Fruit fly (Drosophila melanogaster) whole organism, prepupa: ENCODE measurements around the gene RNF220.

Experiments used
- CG10631 ChIP-seq: fragments of 200-800 bp; sonication (Bioruptor generic); optimal IDR thresholded peaks from 2 replicates; lab custom pipeline; 2016; ENCODE audit warnings: missing biosample characterization, missing genetic modification characterization
- CG10669 ChIP-seq: fragments of 200-800 bp; sonication (Bioruptor generic); optimal IDR thresholded peaks from 3 replicates; lab custom pipeline; 2018; ENCODE audit warnings: missing biosample characterization, mild to moderate bottlenecking, missing genetic modification characterization, moderate library complexity
- CG11762 ChIP-seq: fragments of 200-800 bp; sonication (Bioruptor generic); optimal IDR thresholded peaks from 3 replicates; lab custom pipeline; 2016; ENCODE audit warnings: missing biosample characterization, missing genetic modification characterization; ENCODE audit not compliant: insufficient read depth
- CG11902 ChIP-seq: fragments of 200-800 bp; sonication (Bioruptor generic); optimal IDR thresholded peaks from 3 replicates; lab custom pipeline; 2016; ENCODE audit warnings: missing biosample characterization, missing genetic modification characterization
- CG15336 ChIP-seq: fragments of 200-800 bp; sonication (Bioruptor generic); IDR thresholded peaks from 2 replicates; pipeline ENCODE4 v1.3.6; 2022; ENCODE audit warnings: missing biosample characterization, missing genetic modification characterization
- CG16779 ChIP-seq: fragments of 200-800 bp; sonication (Bioruptor generic); optimal IDR thresholded peaks from 3 replicates; lab custom pipeline; 2017; ENCODE audit warnings: missing biosample characterization, mild to moderate bottlenecking, missing genetic modification characterization
- CG3032 ChIP-seq: fragments of 200-800 bp; optimal IDR thresholded peaks from 2 replicates; lab custom pipeline; 2019; ENCODE audit warnings: missing biosample characterization, mild to moderate bottlenecking, missing genetic modification characterization, moderate library complexity
- CG32006 ChIP-seq: fragments of 200-800 bp; sonication (Bioruptor generic); optimal IDR thresholded peaks from 3 replicates; lab custom pipeline; 2017; ENCODE audit warnings: missing biosample characterization, mild to moderate bottlenecking, missing genetic modification characterization
- CG3919 ChIP-seq: fragments of 200-800 bp; sonication (Bioruptor generic); optimal IDR thresholded peaks from 3 replicates; lab custom pipeline; 2016; ENCODE audit warnings: missing biosample characterization, missing genetic modification characterization
- CG4318 ChIP-seq: fragments of 200-800 bp; sonication (Bioruptor generic); optimal IDR thresholded peaks from 3 replicates; lab custom pipeline; 2017; ENCODE audit warnings: missing biosample characterization, mild to moderate bottlenecking, missing genetic modification characterization
- CG6163 ChIP-seq: fragments of 200-800 bp; sonication (Bioruptor generic); IDR thresholded peaks from 3 replicates; pipeline ENCODE4 v1.3.6; 2022; ENCODE audit warnings: missing biosample characterization, missing genetic modification characterization
- CG6792 ChIP-seq: fragments of 200-800 bp; sonication (Bioruptor generic); optimal IDR thresholded peaks from 3 replicates; lab custom pipeline; 2016; ENCODE audit warnings: missing biosample characterization, missing genetic modification characterization
- CG6854 ChIP-seq: fragments of 200-800 bp; sonication (Bioruptor generic); optimal IDR thresholded peaks from 2 replicates; lab custom pipeline; 2017; ENCODE audit warnings: missing biosample characterization, mild to moderate bottlenecking, missing genetic modification characterization
- CG8119 ChIP-seq: fragments of 200-800 bp; sonication (Bioruptor generic); IDR thresholded peaks from 3 replicates; pipeline ENCODE4 v1.3.6; 2022; ENCODE audit warnings: missing biosample characterization, missing genetic modification characterization
- CG8319 ChIP-seq: fragments of 200-800 bp; sonication (Bioruptor generic); optimal IDR thresholded peaks from 3 replicates; lab custom pipeline; 2016; ENCODE audit warnings: missing biosample characterization, missing genetic modification characterization
- CG9139 ChIP-seq: fragments of 200-800 bp; sonication (Bioruptor generic); optimal IDR thresholded peaks from 3 replicates; lab custom pipeline; 2017; ENCODE audit warnings: missing biosample characterization, mild to moderate bottlenecking, missing genetic modification characterization
- Eip75B ChIP-seq: fragments of 200-800 bp; sonication (Bioruptor generic); optimal IDR thresholded peaks from 3 replicates; lab custom pipeline; 2016; ENCODE audit warnings: missing biosample characterization, missing genetic modification characterization
- Eip78C ChIP-seq: fragments of 200-800 bp; sonication (Bioruptor generic); peaks from one replicate; lab custom pipeline; 2016; ENCODE audit warnings: missing biosample characterization, missing genetic modification characterization
- Eip93F ChIP-seq: fragments of 200-800 bp; sonication (Bioruptor generic); optimal IDR thresholded peaks from 2 replicates; lab custom pipeline; 2016; ENCODE audit warnings: missing biosample characterization, mild to moderate bottlenecking, missing genetic modification characterization
- Ets21C ChIP-seq: fragments of 200-800 bp; sonication (Bioruptor generic); optimal IDR thresholded peaks from 3 replicates; lab custom pipeline; 2016; ENCODE audit warnings: missing biosample characterization, missing genetic modification characterization
- Ets96B ChIP-seq: fragments of 200-800 bp; optimal IDR thresholded peaks from 2 replicates; lab custom pipeline; 2019; ENCODE audit warnings: missing biosample characterization, mild to moderate bottlenecking, missing genetic modification characterization, moderate library complexity
- Hr38 ChIP-seq: sonication (Bioruptor generic); optimal IDR thresholded peaks from 2 replicates; lab custom pipeline; 2016; ENCODE audit warnings: missing biosample characterization, missing genetic modification characterization
- Lpt ChIP-seq: fragments of 200-800 bp; sonication (Bioruptor generic); optimal IDR thresholded peaks from 3 replicates; lab custom pipeline; 2016; ENCODE audit warnings: missing biosample characterization, missing genetic modification characterization
- OdsH ChIP-seq: fragments of 200-800 bp; sonication (Bioruptor generic); optimal IDR thresholded peaks from 3 replicates; lab custom pipeline; 2016; ENCODE audit warnings: missing biosample characterization, missing genetic modification characterization
- Smox ChIP-seq: fragments of 200-800 bp; sonication (Bioruptor generic); optimal IDR thresholded peaks from 3 replicates; lab custom pipeline; 2016; ENCODE audit warnings: missing biosample characterization, missing genetic modification characterization
- Sox14 ChIP-seq: fragments of 200-800 bp; sonication (Bioruptor generic); optimal IDR thresholded peaks from 3 replicates; lab custom pipeline; 2016; ENCODE audit warnings: missing biosample characterization, missing genetic modification characterization
- Sox15 ChIP-seq: fragments of 200-800 bp; sonication (Bioruptor generic); optimal IDR thresholded peaks from 3 replicates; lab custom pipeline; 2016; ENCODE audit warnings: missing biosample characterization, missing genetic modification characterization
- achi ChIP-seq: fragments of 200-800 bp; sonication (Bioruptor generic); optimal IDR thresholded peaks from 3 replicates; lab custom pipeline; 2016; ENCODE audit warnings: missing biosample characterization, missing genetic modification characterization
- cyc ChIP-seq: fragments of 200-800 bp; sonication (Bioruptor generic); optimal IDR thresholded peaks from 3 replicates; lab custom pipeline; 2016; ENCODE audit warnings: missing biosample characterization, missing genetic modification characterization
- dac ChIP-seq: fragments of 200-800 bp; sonication (Bioruptor generic); optimal IDR thresholded peaks from 2 replicates; lab custom pipeline; 2017; ENCODE audit warnings: missing biosample characterization, mild to moderate bottlenecking, missing genetic modification characterization
- dsx ChIP-seq: fragments of 200-800 bp; optimal IDR thresholded peaks from 3 replicates; lab custom pipeline; 2019; ENCODE audit warnings: missing biosample characterization, mild to moderate bottlenecking, missing genetic modification characterization, moderate library complexity; ENCODE audit not compliant: poor library complexity, severe bottlenecking
- eg ChIP-seq: fragments of 200-800 bp; sonication (Bioruptor generic); IDR thresholded peaks from 3 replicates; pipeline ENCODE4 v1.3.6; 2022; ENCODE audit warnings: missing biosample characterization, missing genetic modification characterization
- esn ChIP-seq: fragments of 200-800 bp; sonication (Bioruptor generic); optimal IDR thresholded peaks from 2 replicates; lab custom pipeline; 2016; ENCODE audit warnings: missing biosample characterization, mild to moderate bottlenecking, missing genetic modification characterization, moderate library complexity
- fd59A ChIP-seq: fragments of 200-800 bp; sonication (Bioruptor generic); optimal IDR thresholded peaks from 2 replicates; lab custom pipeline; 2017; ENCODE audit warnings: missing biosample characterization, mild to moderate bottlenecking, missing genetic modification characterization, missing genetic modification reagents
- fkh ChIP-seq: fragments of 200-800 bp; sonication (Bioruptor generic); optimal IDR thresholded peaks from 3 replicates; lab custom pipeline; 2017; ENCODE audit warnings: missing biosample characterization, mild to moderate bottlenecking, missing genetic modification characterization, moderate library complexity
- net ChIP-seq: fragments of 200-800 bp; sonication (Bioruptor generic); optimal IDR thresholded peaks from 3 replicates; lab custom pipeline; 2016; ENCODE audit warnings: missing biosample characterization, missing genetic modification characterization
- pdm3 ChIP-seq: fragments of 200-800 bp; sonication (Bioruptor generic); optimal IDR thresholded peaks from 3 replicates; lab custom pipeline; 2016; ENCODE audit warnings: missing biosample characterization, missing genetic modification characterization
- ss ChIP-seq, 2 experiments: fragments of 200-800 bp; sonication (Bioruptor generic); optimal IDR thresholded peaks; 2 replicates in 1 of 2; 3 replicates in 1 of 2; lab custom pipeline; 2017 to 2018; ENCODE audit warnings: mild to moderate bottlenecking in 2 of 2, missing biosample characterization in 2 of 2, missing genetic modification characterization in 2 of 2, moderate library complexity in 1 of 2
- svp ChIP-seq: fragments of 200-800 bp; sonication (Bioruptor generic); peaks from one replicate; lab custom pipeline; 2016; ENCODE audit warnings: missing biosample characterization, missing genetic modification characterization
- vri ChIP-seq: fragments of 200-800 bp; sonication (Bioruptor generic); optimal IDR thresholded peaks from 3 replicates; lab custom pipeline; 2016; ENCODE audit warnings: missing biosample characterization, mild to moderate bottlenecking, missing genetic modification characterization

The RNF220 gene

DNA sequence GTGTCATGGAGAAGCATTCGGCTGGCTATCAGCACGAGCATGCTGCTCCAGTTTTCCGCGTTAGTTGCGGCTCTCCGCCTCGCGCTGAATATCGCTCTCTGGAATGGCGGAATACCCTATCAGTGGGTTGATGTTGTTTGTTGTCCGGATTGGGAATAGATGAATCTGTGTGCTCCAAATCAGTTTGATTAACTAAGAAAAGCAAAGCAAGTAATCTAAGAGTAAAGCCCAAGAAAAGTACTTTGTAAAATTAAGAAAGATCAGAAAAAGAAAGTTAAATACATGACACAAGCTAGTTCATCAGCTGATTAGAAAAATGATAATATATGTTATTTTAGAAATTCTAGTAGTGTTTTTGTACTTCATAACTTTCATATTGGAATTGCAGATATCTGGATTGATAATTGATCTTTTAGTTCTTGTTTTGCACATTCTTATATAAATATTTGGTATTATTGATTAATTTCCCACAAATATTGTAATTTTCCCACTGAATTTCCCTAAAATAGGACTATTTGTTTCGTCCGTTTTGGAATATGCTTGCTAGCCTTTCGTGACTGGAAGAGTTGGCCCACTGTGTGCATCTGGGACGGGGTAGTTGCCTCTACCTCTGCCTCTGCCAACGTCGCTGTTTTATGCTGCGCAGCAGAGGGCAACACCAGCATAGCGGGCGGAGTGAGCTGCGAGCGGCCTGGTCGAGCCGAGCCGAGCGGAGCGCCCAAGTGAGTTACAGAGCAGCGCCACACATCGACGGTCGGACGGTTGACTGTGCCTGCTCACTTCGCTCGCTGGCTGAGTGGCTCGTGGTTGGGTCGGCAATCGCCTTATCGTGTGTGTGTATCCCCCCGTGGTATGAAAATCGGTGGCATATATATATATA is 27.9 kb upstream of the RNF220 start (continued):
- TF ChIP-seq CG10631, result peak; percentile 23
- peak; percentile 78 for TF ChIP-seq Eip78C (GFP tag; lab: Kevin White, UChicago)
- no peak for TF ChIP-seq Smox
- no peak for TF ChIP-seq net
- TF ChIP-seq dsx (GFP tag; lab: Kevin White, UChicago), result no peak
- peak; percentile 14 for TF ChIP-seq esn (GFP tag; lab: Kevin White, UChicago)
- TF ChIP-seq CG9139 (GFP tag; lab: Kevin White, UChicago), result no peak
- no peak for TF ChIP-seq Ets21C (GFP tag; lab: Kevin White, UChicago)
- no peak for TF ChIP-seq fd59A
- no peak for TF ChIP-seq Sox15 (GFP tag; lab: Kevin White, UChicago)
- no peak for TF ChIP-seq CG6792
- no peak for TF ChIP-seq CG11902 (GFP tag; lab: Kevin White, UChicago)
- no peak for TF ChIP-seq CG11762 (GFP tag; lab: Kevin White, UChicago)
- peak; percentile 45 for TF ChIP-seq CG16779 (tag; lab: Kevin White, UChicago)
- 0 out of 2 replicates have a peak, but pooled peaks have one; percentile 7 for TF ChIP-seq CG15336 (GFP tag; lab: Robert Waterston, UW)
- TF ChIP-seq achi (GFP tag; lab: Kevin White, UChicago), result peak; percentile 38
- no peak for TF ChIP-seq Ets96B (tag; lab: Kevin White, UChicago)
- no peak for TF ChIP-seq CG3919 (GFP tag; lab: Kevin White, UChicago)
- TF ChIP-seq CG4318 (GFP tag; lab: Kevin White, UChicago), result peak; percentile 51

DNA sequence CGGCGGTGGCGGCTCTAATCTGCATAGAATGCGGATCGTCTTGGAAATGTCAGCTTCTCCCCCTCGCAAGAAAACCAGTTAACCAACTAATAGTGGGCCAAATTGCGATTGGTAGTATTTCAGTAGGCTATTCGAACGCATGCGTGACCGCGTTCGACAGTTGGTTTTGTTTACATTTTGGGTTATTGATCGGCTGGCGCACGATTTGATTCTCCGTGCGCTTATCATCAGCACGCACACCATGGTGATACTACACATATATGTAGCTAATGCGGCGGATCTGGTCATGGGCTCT is 27.3 kb upstream of the RNF220 start:
- peak in 1 of 2 experiments; percentile 38 for TF ChIP-seq ss (GFP tag; optimal IDR thresholded peaks at IDR 0.05; lab: Kevin White, UChicago)
- peak; percentile 71 for TF ChIP-seq fkh (GFP tag; lab: Kevin White, UChicago)
- TF ChIP-seq CG8119, result no peak

DNA sequence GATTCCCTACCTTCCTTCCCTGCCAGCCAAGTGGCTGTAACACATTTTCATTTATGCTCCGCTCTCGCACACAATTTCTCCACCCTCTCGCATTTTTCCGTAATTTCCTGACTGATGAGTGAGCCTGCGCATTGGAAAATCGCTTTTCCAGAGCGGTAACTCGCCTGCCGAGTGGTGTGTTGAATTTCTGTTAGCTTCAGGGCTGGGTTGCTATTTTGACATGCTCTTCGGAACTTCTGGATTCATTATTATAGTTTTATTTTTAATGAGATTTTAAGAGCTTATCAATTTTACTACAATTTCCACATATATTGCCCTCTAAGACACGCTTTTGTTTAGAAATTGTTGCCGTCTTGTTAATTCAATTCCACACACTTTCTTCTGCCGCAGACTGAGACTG is 26.7 kb upstream of the RNF220 start:
- peak; percentile 21 for TF ChIP-seq Eip78C (GFP tag; lab: Kevin White, UChicago)
- peak; percentile 35 for TF ChIP-seq svp (GFP tag; lab: Kevin White, UChicago)
- no peak for TF ChIP-seq Ets96B (tag; lab: Kevin White, UChicago)
- 0 out of 3 replicates have a peak, but pooled peaks have one; percentile 12 for TF ChIP-seq eg (GFP tag; lab: Robert Waterston, UW)
- no peak for TF ChIP-seq CG10631

DNA sequence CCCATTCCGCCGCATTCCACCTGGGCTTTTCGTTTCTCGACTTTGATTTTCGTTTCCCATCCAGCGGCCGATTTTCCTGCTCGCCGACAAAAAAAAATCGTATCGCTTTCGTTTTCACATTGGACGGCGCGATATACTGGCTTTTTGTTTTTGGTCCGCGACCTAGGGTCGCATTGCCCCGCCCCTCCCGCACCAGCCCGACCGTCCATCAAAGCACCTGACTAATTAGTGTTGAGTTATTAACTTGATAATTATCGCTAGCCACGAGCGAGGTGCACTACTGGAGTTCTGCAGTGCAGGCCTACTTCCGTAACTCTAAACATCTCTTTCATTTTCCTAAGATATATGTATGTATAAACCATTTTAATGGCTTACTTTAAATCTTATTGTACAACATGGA is 25.5 kb upstream of the RNF220 start:
- TF ChIP-seq CG3032 (tag; lab: Kevin White, UChicago) (no peak), CG6854 (no peak), Hr38 (no peak), CG32006 (GFP tag; lab: Kevin White, UChicago) (no peak), svp (GFP tag; lab: Kevin White, UChicago) (peak; percentile 69), dac (no peak)

DNA sequence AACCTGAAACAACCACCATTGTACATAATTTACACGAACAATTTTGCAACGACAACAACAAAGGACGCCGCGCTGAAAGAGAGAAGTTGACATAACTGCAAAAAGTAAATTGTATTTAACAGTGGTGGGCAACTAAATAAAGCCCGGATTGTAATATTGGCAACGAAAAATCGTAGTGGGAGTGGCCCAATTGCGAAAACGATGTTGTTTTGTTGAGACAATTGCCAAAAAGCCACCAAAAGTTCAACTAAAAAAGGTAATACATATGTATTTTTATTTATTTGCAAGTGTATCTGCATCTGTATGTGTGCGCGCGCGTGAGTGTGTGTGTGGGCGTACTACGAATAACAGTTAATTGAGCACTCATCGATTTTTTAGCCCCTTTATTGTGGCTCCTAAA is 24.9 kb upstream of the RNF220 start:
- TF ChIP-seq Eip93F (no peak), dsx (GFP tag; lab: Kevin White, UChicago) (no peak), Sox14 (GFP tag; lab: Kevin White, UChicago) (peak; percentile 17), esn (GFP tag; lab: Kevin White, UChicago) (no peak), Eip75B (no peak), vri (GFP tag; lab: Kevin White, UChicago) (peak; percentile 39), achi (GFP tag; lab: Kevin White, UChicago) (peak; percentile 15), Hr38 (no peak), CG11902 (GFP tag; lab: Kevin White, UChicago) (no peak), net (no peak), CG6163 (GFP tag; lab: Robert Waterston, UW) (peak; percentile 57), Lpt (GFP tag; lab: Kevin White, UChicago) (no peak), CG32006 (GFP tag; lab: Kevin White, UChicago) (peak; percentile 54), OdsH (GFP tag; lab: Kevin White, UChicago) (peak; percentile 45), Sox15 (GFP tag; lab: Kevin White, UChicago) (no peak), CG6792 (peak; percentile 29), cyc (peak; percentile 20), fd59A (no peak), CG15336 (GFP tag; lab: Robert Waterston, UW) (peak; percentile 64; the same call in 1 of the 2 replicates), CG6854 (no peak), pdm3 (GFP tag; lab: Kevin White, UChicago) (peak; percentile 55), CG8319 (GFP tag; lab: Kevin White, UChicago) (peak; percentile 6), CG4318 (GFP tag; lab: Kevin White, UChicago) (no peak), Eip78C (GFP tag; lab: Kevin White, UChicago) (peak; percentile 73), CG10669 (GFP tag; lab: Kevin White, UChicago) (peak; percentile 27), CG11762 (GFP tag; lab: Kevin White, UChicago) (peak; percentile 42)
